Worm (Caenorhabditis elegans): ENCODE measurements around the gene mlc-6.

Gene mlc-6

DNA sequence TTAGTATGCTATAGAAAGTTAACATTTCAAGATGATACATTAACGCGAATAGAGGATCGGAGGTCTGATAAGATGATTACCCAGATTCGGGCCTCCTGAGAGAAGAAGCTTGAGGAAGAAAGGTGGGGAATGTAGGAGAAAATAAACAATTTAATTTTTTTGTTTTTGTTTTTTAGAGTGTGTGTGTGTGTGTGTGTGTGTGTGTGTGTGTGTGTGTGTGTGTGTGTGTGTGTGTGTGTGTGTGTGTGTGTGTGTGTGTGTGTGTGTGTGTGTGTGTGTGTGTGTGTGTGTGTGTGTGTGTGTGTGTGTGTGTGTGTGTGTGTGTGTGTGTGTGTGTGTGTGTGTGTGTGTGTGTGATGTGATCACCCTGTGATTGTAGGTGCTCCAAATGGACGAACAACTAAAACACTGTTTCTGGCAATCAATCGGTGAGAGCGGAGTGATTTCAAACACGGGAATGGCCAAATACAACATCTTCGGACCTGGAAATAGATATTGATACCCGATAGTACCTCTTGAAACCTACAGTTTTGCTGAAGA lies 17.0 kb downstream of the mlc-6 start:
- TF ChIP-seq ceh-6 (GFP tag; optimal IDR thresholded peaks at IDR 0.05) (peak; percentile 27), hlh-13 (GFP tag; optimal IDR thresholded peaks at IDR 0.05) (peak; percentile 12), che-1 (tag; optimal IDR thresholded peaks at IDR 0.05) (peak; percentile 17), K02D7.2 (tag; optimal IDR thresholded peaks at IDR 0.05) (peak; percentile 8), lin-11 (tag; optimal IDR thresholded peaks at IDR 0.05) (peak; percentile 4), pat-9 (tag; optimal IDR thresholded peaks at IDR 0.05) (peak; percentile 28), C38D4.7 (GFP tag; optimal IDR thresholded peaks at IDR 0.05) (peak; percentile 55), ceh-19 (GFP tag; optimal IDR thresholded peaks at IDR 0.05) (peak; percentile 51)

DNA sequence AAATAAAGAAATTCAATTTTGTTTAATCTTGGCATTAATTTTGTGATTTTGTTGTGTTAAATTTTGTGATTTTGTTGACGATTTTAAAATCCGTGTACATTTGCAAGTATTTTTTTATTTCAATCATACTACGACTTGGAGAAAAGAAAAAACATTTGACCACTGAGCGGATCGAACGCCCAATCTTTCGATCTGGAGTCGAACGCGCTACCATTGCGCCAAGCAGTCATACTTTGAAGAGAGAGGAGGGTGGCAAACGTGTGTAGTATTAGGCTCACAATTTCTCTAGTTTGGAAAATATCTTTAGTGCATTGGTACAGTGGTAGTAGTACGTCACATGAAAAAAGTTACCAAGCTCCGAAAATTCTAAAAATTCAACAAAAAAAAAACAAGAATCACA lies 17.7 kb downstream of the mlc-6 start:
- no peak for TF ChIP-seq lin-11 (tag; optimal IDR thresholded peaks at IDR 0.05)
- TF ChIP-seq pha-2 (tag; optimal IDR thresholded peaks at IDR 0.05) = no peak
- no peak for TF ChIP-seq K09A11.1 (tag; optimal IDR thresholded peaks at IDR 0.05; ENCODE audit: insufficient read depth)
- TF ChIP-seq C38D4.7 (GFP tag; optimal IDR thresholded peaks at IDR 0.05) = no peak
- TF ChIP-seq ceh-9 (tag; optimal IDR thresholded peaks at IDR 0.05) = no peak
- no peak for TF ChIP-seq ceh-22 (tag; optimal IDR thresholded peaks at IDR 0.05)
- no peak for TF ChIP-seq nhr-232 (tag; optimal IDR thresholded peaks at IDR 0.05)
- TF ChIP-seq eyg-1 (tag; optimal IDR thresholded peaks at IDR 0.05) = no peak
- TF ChIP-seq nfya-1 (tag; optimal IDR thresholded peaks at IDR 0.05) = no peak

DNA sequence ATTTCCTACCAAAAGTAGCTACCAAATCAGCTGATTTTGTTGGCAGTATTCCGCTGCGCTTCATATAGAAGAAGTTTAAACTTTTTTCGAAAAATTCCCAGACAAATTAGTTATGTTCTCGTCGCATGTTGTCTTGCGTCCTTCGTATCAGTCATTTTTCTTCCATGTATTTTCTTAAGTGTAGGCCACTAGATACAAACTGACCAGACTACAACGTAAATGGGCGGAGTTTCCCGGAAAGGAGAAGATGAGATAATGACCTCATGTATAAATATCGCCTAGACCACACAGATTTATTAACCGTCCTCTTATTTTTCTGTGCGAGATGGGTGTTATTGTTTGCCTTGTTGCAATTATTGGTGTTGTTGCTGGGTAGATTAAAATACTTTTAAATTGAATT lies 21.1 kb downstream of the mlc-6 start, which contains the start of gene cyp-13B2:
Gene cyp-13B2, plus strand, starts transcription at position 301 of the 400 bp plus-strand sequence.
- TF ChIP-seq lim-6 (tag; optimal IDR thresholded peaks at IDR 0.05) (no peak), sdc-2 (tag; optimal IDR thresholded peaks at IDR 0.05) (no peak), nhr-11 (tag; optimal IDR thresholded peaks at IDR 0.05) (no peak), ceh-31 (tag; optimal IDR thresholded peaks at IDR 0.05) (no peak), hlh-15 (tag; optimal IDR thresholded peaks at IDR 0.05) (no peak), pat-9 (tag; optimal IDR thresholded peaks at IDR 0.05) (no peak), ceh-2 (tag; optimal IDR thresholded peaks at IDR 0.05) (no peak), elt-2 (tag; optimal IDR thresholded peaks at IDR 0.05) (no peak), ttx-3 (tag; optimal IDR thresholded peaks at IDR 0.05) (no peak), ceh-34 (tag; optimal IDR thresholded peaks at IDR 0.05) (no peak), T23F11.4 (GFP tag; optimal IDR thresholded peaks at IDR 0.05) (no peak), rnt-1 (tag; optimal IDR thresholded peaks at IDR 0.05) (no peak), npax-4 (tag; optimal IDR thresholded peaks at IDR 0.05) (no peak), tbx-2 (tag; optimal IDR thresholded peaks at IDR 0.05) (no peak), tbx-7 (tag; optimal IDR thresholded peaks at IDR 0.05) (no peak), ceh-45 (GFP tag; IDR thresholded peaks at IDR 0.05) (no peak), fax-1 (tag; optimal IDR thresholded peaks at IDR 0.05) (no peak)

DNA sequence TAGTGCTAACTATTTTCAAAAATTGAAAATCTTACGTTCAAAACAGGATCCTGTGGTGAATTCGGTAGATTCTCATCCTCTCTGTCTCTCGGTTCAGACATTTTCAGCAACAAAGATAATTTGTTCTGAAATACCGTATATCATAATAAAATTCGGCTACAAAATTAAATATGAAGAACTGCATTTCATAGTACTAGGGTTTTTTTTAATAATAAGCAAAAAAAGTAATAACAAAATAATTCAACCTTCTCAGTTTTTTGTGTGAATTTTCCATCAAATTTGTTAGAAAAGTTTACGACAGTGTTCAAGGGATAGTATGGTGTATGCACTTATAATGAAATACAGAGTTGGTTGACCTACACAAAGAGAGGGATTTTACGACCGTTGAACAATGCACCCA lies 23.3 kb downstream of the mlc-6 start, which contains the start of gene K06G5.3:
Gene K06G5.3, minus strand, starts transcription at position 101 of the 400 bp plus-strand sequence.
- TF ChIP-seq ceh-2 (tag; optimal IDR thresholded peaks at IDR 0.05) = no peak
- no peak for TF ChIP-seq hlh-8 (tag; optimal IDR thresholded peaks at IDR 0.05)
- TF ChIP-seq mec-3 (tag; optimal IDR thresholded peaks at IDR 0.05; ENCODE audit: borderline replicate concordance) = no peak
- TF ChIP-seq sdc-2 (tag; optimal IDR thresholded peaks at IDR 0.05) = no peak
- TF ChIP-seq madf-2 (tag; optimal IDR thresholded peaks at IDR 0.05) = no peak
- no peak for TF ChIP-seq K09A11.1 (tag; optimal IDR thresholded peaks at IDR 0.05; ENCODE audit: insufficient read depth)
- no peak for TF ChIP-seq ceh-24 (tag; optimal IDR thresholded peaks at IDR 0.05)

Data from whole organism, late embryonic.